Fruit fly (Drosophila melanogaster) whole organism, prepupa: ENCODE data around the gene p.

ENCODE experiments used
- CG31627 ChIP-seq: fragments of 200-800 bp; sonication (Bioruptor generic); optimal IDR thresholded peaks from 3 replicates; lab custom pipeline; 2016; ENCODE audit warnings: missing biosample characterization, missing genetic modification characterization
- Hr39 ChIP-seq: fragments of 200-800 bp; sonication (Bioruptor generic); optimal IDR thresholded peaks from 2 replicates; lab custom pipeline; 2016; ENCODE audit warnings: missing biosample characterization, missing genetic modification characterization
- Met ChIP-seq: fragments of 200-800 bp; sonication (Bioruptor generic); optimal IDR thresholded peaks from 3 replicates; lab custom pipeline; 2016; ENCODE audit warnings: missing biosample characterization, missing genetic modification characterization
- Sox102F ChIP-seq: fragments of 200-800 bp; sonication (Bioruptor generic); optimal IDR thresholded peaks from 2 replicates; lab custom pipeline; 2016; ENCODE audit warnings: missing biosample characterization, mild to moderate bottlenecking, missing genetic modification characterization
- eg ChIP-seq: fragments of 200-800 bp; sonication (Bioruptor generic); IDR thresholded peaks from 3 replicates; pipeline ENCODE4 v1.3.6; 2022; ENCODE audit warnings: missing biosample characterization, missing genetic modification characterization
- fd59A ChIP-seq: fragments of 200-800 bp; sonication (Bioruptor generic); optimal IDR thresholded peaks from 2 replicates; lab custom pipeline; 2017; ENCODE audit warnings: missing biosample characterization, mild to moderate bottlenecking, missing genetic modification characterization, missing genetic modification reagents
- fkh ChIP-seq: fragments of 200-800 bp; sonication (Bioruptor generic); optimal IDR thresholded peaks from 3 replicates; lab custom pipeline; 2017; ENCODE audit warnings: missing biosample characterization, mild to moderate bottlenecking, missing genetic modification characterization, moderate library complexity
- salr ChIP-seq, 2 experiments: fragments of 200-800 bp; sonication (Bioruptor generic); optimal IDR thresholded peaks; 3 replicates each; lab custom pipeline; 2016 to 2018; ENCODE audit warnings: missing biosample characterization in 2 of 2, missing genetic modification characterization in 2 of 2, mild to moderate bottlenecking in 1 of 2

DNA sequence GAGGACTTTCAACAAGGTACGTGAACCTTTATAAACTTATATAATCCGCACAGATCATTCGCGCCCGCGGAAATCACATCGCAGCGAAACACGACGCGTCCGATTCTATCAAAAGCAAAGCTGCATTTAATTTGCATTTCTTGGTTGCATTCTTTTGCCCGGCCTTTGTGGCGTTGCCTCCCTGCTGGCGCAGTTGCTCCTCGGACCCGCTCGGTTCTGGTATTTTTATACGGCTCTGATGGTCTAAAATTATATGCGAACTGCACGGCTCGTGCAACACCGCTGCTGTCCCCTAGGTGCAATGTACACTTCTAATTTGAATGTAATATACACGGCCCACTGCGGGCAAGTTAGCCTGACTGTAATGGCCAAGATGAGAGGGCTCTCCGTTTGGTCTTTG lies 47.9 kb upstream of the p start, which contains the start of gene Cks85A:
- TF ChIP-seq salr (GFP tag; optimal IDR thresholded peaks at IDR 0.05; lab: Kevin White, UChicago) = no peak
- TF ChIP-seq fd59A (GFP tag; lab: Kevin White, UChicago) = no peak
- TF ChIP-seq Hr39 (GFP tag; lab: Kevin White, UChicago) = no peak
- TF ChIP-seq Met (GFP tag; lab: Kevin White, UChicago) = no peak
- no peak for TF ChIP-seq Sox102F (GFP tag; lab: Kevin White, UChicago)
- TF ChIP-seq eg (GFP tag; lab: Robert Waterston, UW) = no peak; the same call in 2 of the 3 replicates
- TF ChIP-seq fkh = no peak
- TF ChIP-seq CG31627 (GFP tag; lab: Kevin White, UChicago) = no peak
